Fruit fly (Drosophila melanogaster) whole organism, pupa: ENCODE results near the gene CG32267.

Experiments
- CG12605 ChIP-seq: fragments of 200-800 bp; sonication (Bioruptor generic); IDR thresholded peaks from 2 replicates; pipeline ENCODE4 v1.3.6; 2022; ENCODE audit warnings: missing biosample characterization, missing genetic modification characterization
- CG14655 ChIP-seq: fragments of 200-800 bp; sonication (Bioruptor generic); optimal IDR thresholded peaks from 3 replicates; lab custom pipeline; 2017; ENCODE audit warnings: mild to moderate bottlenecking, missing biosample characterization, missing genetic modification reagents, missing genetic modification characterization
- CG8301 ChIP-seq: fragments of 200-800 bp; sonication (Bioruptor generic); optimal IDR thresholded peaks from 2 replicates; lab custom pipeline; 2018; ENCODE audit warnings: missing biosample characterization, mild to moderate bottlenecking, missing genetic modification characterization
- EcR ChIP-seq: fragments of 200-800 bp; sonication (Bioruptor generic); optimal IDR thresholded peaks from 3 replicates; lab custom pipeline; 2019; ENCODE audit warnings: missing biosample characterization, missing genetic modification characterization, mild to moderate bottlenecking, moderate library complexity, missing genetic modification reagents
- Pif1A ChIP-seq: fragments of 200-800 bp; sonication (Bioruptor generic); optimal IDR thresholded peaks from 3 replicates; lab custom pipeline; 2016; ENCODE audit warnings: missing biosample characterization, missing genetic modification characterization
- Snoo ChIP-seq: fragments of 200-800 bp; sonication (Bioruptor generic); optimal IDR thresholded peaks from 3 replicates; lab custom pipeline; 2017; ENCODE audit warnings: missing biosample characterization, mild to moderate bottlenecking, missing genetic modification characterization, inconsistent platforms
- gl ChIP-seq: fragments of 200-800 bp; sonication (Bioruptor generic); optimal IDR thresholded peaks from 2 replicates; lab custom pipeline; 2018; ENCODE audit warnings: missing biosample characterization, mild to moderate bottlenecking, missing genetic modification characterization

- TF ChIP-seq CG14655 (GFP tag; lab: Kevin White, UChicago) (peak; percentile 51), CG8301 (peak; percentile 28), Snoo (tag; lab: Kevin White, UChicago) (peak; percentile 79), gl (tag; lab: Kevin White, UChicago) (peak; percentile 44), CG12605 (no peak), EcR (peak; percentile 85), Pif1A (GFP tag; lab: Kevin White, UChicago) (peak; percentile 51)
Measured at dm6 chr3L:3514020-3514419, 42.1 kb upstream of the CG32267 start.
